Fruit fly (Drosophila melanogaster): ENCODE measurements around the gene kmg.

The kmg gene

DNA sequence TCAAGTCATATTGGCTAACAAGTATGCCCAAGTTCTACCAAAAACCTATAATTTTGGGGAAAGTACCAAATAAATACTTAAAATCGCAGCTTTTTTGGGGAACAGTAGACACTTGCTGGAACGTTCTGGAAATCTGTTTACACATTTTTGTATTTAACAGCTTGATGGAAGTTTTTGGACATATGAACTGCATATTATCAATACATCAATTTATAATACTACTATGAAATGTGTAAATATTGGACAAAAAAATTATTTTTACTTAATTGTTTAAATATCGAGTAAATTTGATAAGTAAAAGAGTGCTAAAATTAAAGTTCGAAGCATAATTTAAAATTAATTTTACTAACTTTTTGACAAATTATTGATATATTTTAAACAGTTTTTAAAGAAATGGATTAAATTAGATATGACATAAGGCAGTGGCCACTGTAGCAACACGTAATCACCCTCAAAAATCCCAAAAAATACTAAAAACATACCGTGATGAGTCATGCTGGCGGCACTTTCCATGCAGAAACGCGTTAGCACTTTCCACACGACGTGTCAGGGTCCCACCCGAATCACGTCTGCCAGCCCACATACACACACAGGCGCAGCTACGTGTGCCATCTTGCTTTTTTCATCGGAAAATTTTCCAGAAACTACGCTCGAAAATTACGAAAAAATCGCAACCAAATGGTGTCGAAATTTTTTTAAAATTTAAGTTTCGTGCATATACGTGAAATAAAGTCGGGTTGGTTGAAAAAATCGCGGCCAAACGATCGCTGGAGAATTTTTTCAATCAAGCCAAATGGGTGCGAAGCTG, 4.9 kb downstream of the kmg start, which contains the start of gene Sirt1 (continued):
- TF ChIP-seq zen2 (GFP tag; IDR thresholded peaks at IDR 0.05; ENCODE audit: partially characterized antibody), result no peak
- TF ChIP-seq dmrt99B (tag; optimal IDR thresholded peaks at IDR 0.05), result no peak
- TF ChIP-seq nom (GFP tag; optimal IDR thresholded peaks at IDR 0.05), result peak; percentile 64
- TF ChIP-seq HLH3B (GFP tag; IDR thresholded peaks at IDR 0.05), result peak; percentile 63; the same call in 1 of the 2 replicates
- TF ChIP-seq CG1233 (GFP tag; optimal IDR thresholded peaks at IDR 0.05), result peak; percentile 86
- peak; percentile 32; the same call in 1 of the 3 replicates for TF ChIP-seq knrl (GFP tag; IDR thresholded peaks at IDR 0.05; ENCODE audit: partially characterized antibody)
- TF ChIP-seq sens-2 (GFP tag; IDR thresholded peaks at IDR 0.05), result 0 out of 2 replicates have a peak, but pooled peaks have one; percentile 8
- no peak for TF ChIP-seq lov (optimal IDR thresholded peaks at IDR 0.05)
- 0 out of 3 replicates have a peak, but pooled peaks have one; percentile 29 for TF ChIP-seq lov (GFP tag; IDR thresholded peaks at IDR 0.05)
- TF ChIP-seq CG18476 (GFP tag; optimal IDR thresholded peaks at IDR 0.05), result peak; percentile 55
- peak; percentile 35; the same call in 1 of the 2 replicates for TF ChIP-seq Scr (GFP tag; IDR thresholded peaks at IDR 0.05; ENCODE audit: partially characterized antibody)
- peak; percentile 87 for TF ChIP-seq CG10979 (tag; optimal IDR thresholded peaks at IDR 0.05)
- peak; percentile 38 for TF ChIP-seq CG5245 (GFP tag; optimal IDR thresholded peaks at IDR 0.05)
- TF ChIP-seq unpg (GFP tag; optimal IDR thresholded peaks at IDR 0.05), result peak; percentile 82
- TF ChIP-seq sens (GFP tag), result peak; percentile 91
- peak; percentile 74 for TF ChIP-seq CG4328 (GFP tag; optimal IDR thresholded peaks at IDR 0.05)
- peak; percentile 58 for TF ChIP-seq CG43689 (GFP tag; IDR thresholded peaks at IDR 0.05)
- TF ChIP-seq CG10543 (GFP tag; optimal IDR thresholded peaks at IDR 0.05), result peak; percentile 73
- peak; percentile 53 for TF ChIP-seq HLH54F (GFP tag; optimal IDR thresholded peaks at IDR 0.05)
- TF ChIP-seq CG5953 (GFP tag; IDR thresholded peaks at IDR 0.05), result peak; percentile 29; the same call in 1 of the 2 replicates
- no peak; the same call in 1 of the 2 replicates for TF ChIP-seq toy (GFP tag; IDR thresholded peaks at IDR 0.05)
- peak; percentile 73 for TF ChIP-seq CG14667 (GFP tag; IDR thresholded peaks at IDR 0.05)
- peak; percentile 45; the same call in 1 of the 3 replicates for TF ChIP-seq CG34224 (GFP tag; IDR thresholded peaks at IDR 0.05; ENCODE audit: partially characterized antibody)
- peak; percentile 66 for TF ChIP-seq Mrtf (GFP tag; IDR thresholded peaks at IDR 0.05)
- no peak; the same call in 1 of the 2 replicates for TF ChIP-seq Gsc (GFP tag; IDR thresholded peaks at IDR 0.05)
- peak; percentile 34 for TF ChIP-seq CrebB (tag; optimal IDR thresholded peaks at IDR 0.05)
- no peak for TF ChIP-seq Hey (tag; optimal IDR thresholded peaks at IDR 0.05)
- TF ChIP-seq Bteb2 (GFP tag; optimal IDR thresholded peaks at IDR 0.05), result peak; percentile 52
- no peak for TF ChIP-seq gcm2 (GFP tag; optimal IDR thresholded peaks at IDR 0.05)
- no peak for TF ChIP-seq CkIIα-i1 (GFP tag; IDR thresholded peaks at IDR 0.05)
- TF ChIP-seq HLH4C (GFP tag; IDR thresholded peaks at IDR 0.05; ENCODE audit: partially characterized antibody), result no peak
- no peak for TF ChIP-seq CG2199 (GFP tag; IDR thresholded peaks at IDR 0.05)
- no peak for TF ChIP-seq NC2β (GFP tag; optimal IDR thresholded peaks at IDR 0.05)
- TF ChIP-seq CG31388 (GFP tag; optimal IDR thresholded peaks at IDR 0.05), result peak; percentile 35
- TF ChIP-seq B-H1 (GFP tag; IDR thresholded peaks at IDR 0.05), result peak; percentile 65
- TF ChIP-seq lilli (GFP tag; optimal IDR thresholded peaks at IDR 0.05), result peak; percentile 76
- TF ChIP-seq tx (GFP tag; optimal IDR thresholded peaks at IDR 0.05), result peak; percentile 26
- TF ChIP-seq dpn (GFP tag; optimal IDR thresholded peaks at IDR 0.05), result peak; percentile 52 to 85
- TF ChIP-seq pnt (GFP tag; optimal IDR thresholded peaks at IDR 0.05), result peak; percentile 59
- no peak for TF ChIP-seq ash1 (GFP tag; optimal IDR thresholded peaks at IDR 0.05)
- TF ChIP-seq klu (GFP tag; IDR thresholded peaks at IDR 0.05), result peak; percentile 84; the same call in 1 of the 2 replicates
- no peak for TF ChIP-seq ham (GFP tag; IDR thresholded peaks at IDR 0.05)
- peak; percentile 43; the same call in 1 of the 3 replicates for TF ChIP-seq Opbp (GFP tag; IDR thresholded peaks at IDR 0.05; ENCODE audit: partially characterized antibody)
- TF ChIP-seq odd (GFP tag; optimal IDR thresholded peaks at IDR 0.05), result peak; percentile 80
- TF ChIP-seq Tbp (GFP tag; optimal IDR thresholded peaks at IDR 0.05), result no peak
- TF ChIP-seq CG2116 (GFP tag; optimal IDR thresholded peaks at IDR 0.05), result peak; percentile 66
- peak; percentile 14 for TF ChIP-seq CG12769 (tag; optimal IDR thresholded peaks at IDR 0.05)
- TF ChIP-seq ab (GFP tag; optimal IDR thresholded peaks at IDR 0.05), result no peak
- peak; percentile 81 for TF ChIP-seq NfI (GFP tag; optimal IDR thresholded peaks at IDR 0.05)

Measured in whole organism, embryonic.